Worm (Caenorhabditis elegans) whole organism, early embryonic: Measurements from ENCODE around the gene F38B6.6.
A peak's percentile ranks its signal among the peaks of the same experiment; 100 is the strongest.

Experiments
- B0310.2 ChIP-seq: sonication (generic microtip); optimal IDR thresholded peaks from 2 replicates; lab custom pipeline; 2016; ENCODE audit warnings: mild to moderate bottlenecking, missing genetic modification characterization, missing compliant biosample characterization
- F13C5.2 ChIP-seq: sonication (generic microtip); optimal IDR thresholded peaks from 2 replicates; lab custom pipeline; 2017; ENCODE audit warnings: mild to moderate bottlenecking, missing genetic modification characterization, inconsistent platforms, missing compliant biosample characterization
- aly-1 ChIP-seq: sonication (generic microtip); optimal IDR thresholded peaks from 2 replicates; lab custom pipeline; 2016; ENCODE audit warnings: missing genetic modification characterization, missing compliant biosample characterization
- ama-1 ChIP-seq: fragments of 150-350 bp; optimal IDR thresholded peaks from 2 replicates; lab custom pipeline; 2014
- ceh-13 ChIP-seq: fragments of 200-800 bp; sonication (Bioruptor generic); optimal IDR thresholded peaks from 2 replicates; lab custom pipeline; 2018; ENCODE audit warnings: mild to moderate bottlenecking, missing genetic modification characterization, missing compliant biosample characterization
- ceh-36 ChIP-seq: sonication (generic microtip); optimal IDR thresholded peaks from 2 replicates; lab custom pipeline; 2016; ENCODE audit warnings: missing genetic modification characterization, inconsistent platforms, missing compliant biosample characterization
- ets-7 ChIP-seq: sonication (generic microtip); optimal IDR thresholded peaks from 2 replicates; lab custom pipeline; 2016; ENCODE audit warnings: missing genotype, missing genetic modification characterization, missing compliant biosample characterization
- flt-1 ChIP-seq: fragments of 200-800 bp; sonication (Bioruptor generic); IDR thresholded peaks from 2 replicates; pipeline ENCODE4 v1.3.6; 2022; ENCODE audit warnings: missing genetic modification characterization, missing compliant biosample characterization
- hmbx-1 ChIP-seq: sonication (generic microtip); optimal IDR thresholded peaks from 2 replicates; lab custom pipeline; 2016; ENCODE audit warnings: mild to moderate bottlenecking, missing genetic modification characterization, missing compliant biosample characterization
- hmg-4 ChIP-seq: fragments of 200-800 bp; sonication (Bioruptor generic); optimal IDR thresholded peaks from 2 replicates; lab custom pipeline; 2018; ENCODE audit warnings: mild to moderate bottlenecking, missing genetic modification characterization, missing compliant biosample characterization
- hnd-1 ChIP-seq: sonication (generic microtip); optimal IDR thresholded peaks from 2 replicates; lab custom pipeline; 2016; ENCODE audit warnings: missing genetic modification characterization, missing compliant biosample characterization
- pes-1 ChIP-seq: fragments of 200-800 bp; sonication (Bioruptor generic); IDR thresholded peaks from 2 replicates; pipeline ENCODE4 v1.3.6; 2022; ENCODE audit warnings: missing genetic modification reagents, missing genetic modification characterization, missing compliant biosample characterization
- scrt-1 ChIP-seq: fragments of 200-800 bp; sonication (Bioruptor generic); IDR thresholded peaks from 2 replicates; pipeline ENCODE4 v1.3.6; 2022; ENCODE audit warnings: missing genetic modification characterization, missing compliant biosample characterization
- sea-1 ChIP-seq: fragments of 200-800 bp; sonication (Bioruptor generic); conservative IDR thresholded peaks from 2 replicates; pipeline ENCODE4 v1.3.6; 2022; ENCODE audit warnings: missing genetic modification characterization, missing compliant biosample characterization
- tbx-11 ChIP-seq: fragments of 200-800 bp; sonication (Bioruptor generic); IDR thresholded peaks from 2 replicates; pipeline ENCODE4 v1.3.6; 2022; ENCODE audit warnings: missing genetic modification characterization, missing compliant biosample characterization
- tbx-37 ChIP-seq: fragments of 200-800 bp; sonication (Bioruptor generic); conservative IDR thresholded peaks from 2 replicates; pipeline ENCODE4 v1.3.6; 2022; ENCODE audit warnings: missing genetic modification reagents, missing genetic modification characterization, missing compliant biosample characterization
- tra-4 ChIP-seq: sonication (generic microtip); optimal IDR thresholded peaks from 2 replicates; lab custom pipeline; 2017; ENCODE audit warnings: missing genetic modification characterization, missing compliant biosample characterization

The F38B6.6 gene

ce11 chrX:6705156-6705555 lies 15.3 kb upstream of the F38B6.6 start:
- no peak for TF ChIP-seq F13C5.2 (tag; lab: Kevin White, UChicago)
- no peak for TF ChIP-seq hmbx-1
- no peak for TF ChIP-seq aly-1 (tag; lab: Kevin White, UChicago)
- TF ChIP-seq ama-1 (lab: Kevin White, UChicago) = no peak
- no peak for TF ChIP-seq hnd-1 (tag; lab: Kevin White, UChicago)
- no peak for TF ChIP-seq hmg-4 (GFP tag; lab: Kevin White, UChicago)
- TF ChIP-seq ets-7 = no peak
- no peak for TF ChIP-seq tbx-37 (GFP tag; lab: Robert Waterston, UW)
- no peak for TF ChIP-seq tbx-11 (GFP tag; lab: Robert Waterston, UW)
- TF ChIP-seq pes-1 = no peak
- TF ChIP-seq tra-4 (tag; lab: Kevin White, UChicago) = no peak
- no peak for TF ChIP-seq flt-1 (GFP tag; lab: Robert Waterston, UW)
- no peak for TF ChIP-seq ceh-13
- no peak for TF ChIP-seq ceh-36 (tag; lab: Kevin White, UChicago)
- no peak for TF ChIP-seq scrt-1 (GFP tag; lab: Robert Waterston, UW)
- no peak for TF ChIP-seq sea-1
- no peak for TF ChIP-seq B0310.2 (tag; lab: Kevin White, UChicago)

ce11 chrX:6702249-6702648 lies 12.4 kb upstream of the F38B6.6 start, which contains the start of gene acr-2:
TSS of gene acr-2 (plus strand) at chrX:6702549.
- no peak for TF ChIP-seq B0310.2 (tag; lab: Kevin White, UChicago)
- TF ChIP-seq scrt-1 (GFP tag; lab: Robert Waterston, UW) = 0 out of 2 replicates have a peak, but pooled peaks have one; percentile 15

- no peak for TF ChIP-seq sea-1
- no peak for TF ChIP-seq F13C5.2 (tag; lab: Kevin White, UChicago)
- no peak for TF ChIP-seq scrt-1 (GFP tag; lab: Robert Waterston, UW)
- TF ChIP-seq tra-4 (tag; lab: Kevin White, UChicago) = no peak
- TF ChIP-seq ceh-36 (tag; lab: Kevin White, UChicago) = no peak
These were observed 8.4 kb upstream of the F38B6.6 start, which contains the start of the genes F38B6.7 and F38B6.2 for ce11 chrX:6698267-6698666. TSS of gene F38B6.7 (minus strand) at chrX:6698367. TSS of gene F38B6.2 (plus strand) at chrX:6698533.

- TF ChIP-seq aly-1 (tag; lab: Kevin White, UChicago) = no peak
- no peak for TF ChIP-seq ceh-36 (tag; lab: Kevin White, UChicago)
- no peak for TF ChIP-seq tbx-37 (GFP tag; lab: Robert Waterston, UW)
- TF ChIP-seq scrt-1 (GFP tag; lab: Robert Waterston, UW) = no peak
- no peak for TF ChIP-seq tra-4 (tag; lab: Kevin White, UChicago)
- TF ChIP-seq ceh-13 = no peak
- TF ChIP-seq hmbx-1 = no peak
- no peak for TF ChIP-seq B0310.2 (tag; lab: Kevin White, UChicago)
- TF ChIP-seq ama-1 (lab: Kevin White, UChicago) = no peak
- TF ChIP-seq F13C5.2 (tag; lab: Kevin White, UChicago) = no peak
These were observed 3.4 kb upstream of the F38B6.6 start, which contains the start of gene F38B6.3 for ce11 chrX:6693331-6693730. TSS of gene F38B6.3 (plus strand) at chrX:6693631.

- TF ChIP-seq sea-1 (no peak), ets-7 (no peak), F13C5.2 (tag; lab: Kevin White, UChicago) (no peak), hmbx-1 (no peak), B0310.2 (tag; lab: Kevin White, UChicago) (no peak)
These were observed 3.0 kb upstream of the F38B6.6 start for ce11 chrX:6692896-6693295.

ce11 chrX:6691653-6692052 lies 1.8 kb upstream of the F38B6.6 start:
- TF ChIP-seq ets-7 (no peak), tbx-11 (GFP tag; lab: Robert Waterston, UW) (no peak), tbx-37 (GFP tag; lab: Robert Waterston, UW) (no peak), aly-1 (tag; lab: Kevin White, UChicago) (no peak), ceh-36 (tag; lab: Kevin White, UChicago) (no peak), hmbx-1 (no peak), B0310.2 (tag; lab: Kevin White, UChicago) (no peak), flt-1 (GFP tag; lab: Robert Waterston, UW) (no peak), sea-1 (no peak), scrt-1 (GFP tag; lab: Robert Waterston, UW) (no peak), pes-1 (no peak), ama-1 (lab: Kevin White, UChicago) (no peak), ceh-13 (no peak), tra-4 (tag; lab: Kevin White, UChicago) (no peak), hnd-1 (tag; lab: Kevin White, UChicago) (no peak), hmg-4 (GFP tag; lab: Kevin White, UChicago) (no peak), F13C5.2 (tag; lab: Kevin White, UChicago) (no peak)

ce11 chrX:6688953-6689562 lies 827 bp downstream of the F38B6.6 start:
- TF ChIP-seq ets-7 = no peak
- TF ChIP-seq hnd-1 (tag; lab: Kevin White, UChicago) = no peak
- TF ChIP-seq ceh-13 = no peak
- no peak for TF ChIP-seq ama-1 (lab: Kevin White, UChicago)

- TF ChIP-seq hmg-4 (GFP tag; lab: Kevin White, UChicago) (no peak), tra-4 (tag; lab: Kevin White, UChicago) (no peak), hmbx-1 (no peak), ceh-36 (tag; lab: Kevin White, UChicago) (no peak), flt-1 (GFP tag; lab: Robert Waterston, UW) (no peak)
These were observed 2.1 kb downstream of the F38B6.6 start for ce11 chrX:6687756-6688155.
